Fruit fly (Drosophila melanogaster) whole organism, wandering third instar larva: ENCODE measurements around the gene CheB38b.

ENCODE experiments used
- CrebA ChIP-seq: fragments of 200-800 bp; sonication (Bioruptor generic); optimal IDR thresholded peaks from 2 replicates; lab custom pipeline; 2016; ENCODE audit warnings: missing biosample characterization, mild to moderate bottlenecking, missing genetic modification characterization, borderline replicate concordance
- Hr78 ChIP-seq: fragments of >200 bp; optimal IDR thresholded peaks from 2 replicates; lab custom pipeline; 2017; ENCODE audit warnings: missing biosample characterization, missing genetic modification characterization
- br ChIP-seq: fragments of 200-800 bp; sonication (Bioruptor generic); optimal IDR thresholded peaks from 2 replicates; lab custom pipeline; 2016; ENCODE audit warnings: missing biosample characterization, missing genetic modification characterization
- dmrt93B ChIP-seq: fragments of 200-800 bp; sonication (Bioruptor generic); optimal IDR thresholded peaks from 2 replicates; lab custom pipeline; 2018; ENCODE audit warnings: missing biosample characterization, mild to moderate bottlenecking, missing genetic modification characterization
- ey ChIP-seq: fragments of 200-800 bp; sonication (Bioruptor generic); optimal IDR thresholded peaks from 2 replicates; lab custom pipeline; 2016; ENCODE audit warnings: missing biosample characterization, missing genetic modification characterization
- fru ChIP-seq: fragments of 200-800 bp; sonication (Bioruptor generic); optimal IDR thresholded peaks from 3 replicates; lab custom pipeline; 2016; ENCODE audit warnings: missing biosample characterization, mild to moderate bottlenecking, missing genetic modification characterization
- h ChIP-seq: fragments of 200-800 bp; sonication (Bioruptor generic); optimal IDR thresholded peaks from 3 replicates; lab custom pipeline; 2016; ENCODE audit warnings: missing biosample characterization, mild to moderate bottlenecking, missing genetic modification characterization
- pan ChIP-seq: fragments of >200 bp; optimal IDR thresholded peaks from 2 replicates; lab custom pipeline; 2017

DNA sequence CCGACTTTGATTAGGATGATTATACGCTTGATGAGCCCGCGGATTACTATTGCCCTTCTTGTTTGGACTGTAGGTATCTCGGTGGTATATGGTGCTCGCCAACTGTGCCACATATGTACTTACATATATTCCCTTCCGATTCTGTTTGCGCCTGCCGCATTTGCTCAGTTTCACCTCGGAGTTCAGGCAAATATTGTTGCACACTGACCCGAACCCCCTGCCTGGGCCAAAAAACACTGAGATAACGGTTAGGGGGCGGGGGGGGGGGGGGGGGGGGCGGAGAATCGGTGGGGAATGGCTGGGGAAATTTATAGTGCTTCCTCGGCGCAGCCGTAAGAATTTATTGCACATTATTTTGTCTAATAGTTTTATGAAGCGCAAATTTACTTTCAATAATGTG lies 41.1 kb downstream of the CheB38b start:
- TF ChIP-seq dmrt93B, result no peak
- no peak for TF ChIP-seq CrebA (GFP tag; lab: Kevin White, UChicago)
- TF ChIP-seq pan (lab: Kevin White, UChicago), result peak; percentile 56
- no peak for TF ChIP-seq fru (GFP tag; lab: Kevin White, UChicago)
- TF ChIP-seq br, result no peak
- TF ChIP-seq Hr78 (GFP tag; lab: Kevin White, UChicago), result no peak
- TF ChIP-seq ey (GFP tag; lab: Kevin White, UChicago), result no peak
- TF ChIP-seq h (GFP tag; lab: Kevin White, UChicago), result no peak
